Worm (Caenorhabditis elegans) whole organism, L3 larva: Measurements from ENCODE around the gene Y5H2B.3.

Experiments
- ama-1 ChIP-seq: fragments of 150-350 bp; optimal IDR thresholded peaks from 2 replicates; lab custom pipeline; 2018
- lin-39 ChIP-seq: fragments of 150-350 bp; optimal IDR thresholded peaks from 2 replicates; lab custom pipeline; 2018; ENCODE audit warnings: missing biosample characterization, missing genetic modification reagents, missing genetic modification characterization
- mdl-1 ChIP-seq: fragments of 150-350 bp; optimal IDR thresholded peaks from 2 replicates; lab custom pipeline; 2014; ENCODE audit warnings: missing biosample characterization, missing genetic modification characterization
- pha-4 ChIP-seq: fragments of 150-350 bp; optimal IDR thresholded peaks from 2 replicates; lab custom pipeline; 2014; ENCODE audit warnings: missing biosample characterization, missing genetic modification reagents, missing genetic modification characterization

ce11 chrV:2233177-2233576 is 45.1 kb downstream of the Y5H2B.3 start, which contains the start of gene nhr-96:
- TF ChIP-seq mdl-1 (tag; lab: Kevin White, UChicago) (no peak), lin-39 (tag; lab: Kevin White, UChicago) (no peak), pha-4 (tag; lab: Kevin White, UChicago) (no peak), ama-1 (lab: Kevin White, UChicago) (no peak)
